Fruit fly (Drosophila melanogaster) ovary, adult (tissue): ENCODE results near the gene CG4239.
A peak's percentile ranks its signal among the peaks of the same experiment; 100 is the strongest.

Source experiments
- CG17801 ChIP-seq: fragments of 200-800 bp; optimal IDR thresholded peaks from 2 replicates; lab custom pipeline; 2019; ENCODE audit warnings: missing biosample characterization, mild to moderate bottlenecking, missing genetic modification characterization, moderate library complexity; ENCODE audit not compliant: partially characterized antibody

Gene CG4239

dm6 chrX:16384843-16385726, at the start of gene CG4239, which contains the start of gene CG9992:
TSS of gene CG4239 (plus strand) at chrX:16385278.
TSS of gene CG9992 (minus strand) at chrX:16384908.
- TF ChIP-seq CG17801, result peak; percentile 7

- TF ChIP-seq CG17801, result no peak
Observed at dm6 chrX:16350062-16350461, 35.0 kb upstream of the CG4239 start, which contains the start of gene sl. TSS of gene sl (plus strand) at chrX:16350315.

dm6 chrX:16358670-16359320, 26.3 kb upstream of the CG4239 start, which contains the start of the genes U2af50 and PIG-Q:
TSS of gene U2af50 (minus strand) at chrX:16359039.
TSS of gene PIG-Q (plus strand) at chrX:16359143.
- peak; percentile 94 for TF ChIP-seq CG17801

dm6 chrX:16361306-16361705, 23.8 kb upstream of the CG4239 start, which contains the start of gene nonA:
TSS of gene nonA (plus strand) at chrX:16361569.
- TF ChIP-seq CG17801, result no peak

dm6 chrX:16368585-16368984, 16.5 kb upstream of the CG4239 start:
- no peak for TF ChIP-seq CG17801

- no peak for TF ChIP-seq CG17801
Observed at dm6 chrX:16371923-16372322, 13.2 kb upstream of the CG4239 start.

- peak; percentile 64 for TF ChIP-seq CG17801
Observed at dm6 chrX:16372492-16373350, 12.4 kb upstream of the CG4239 start, which contains the start of gene Fur2. TSS of gene Fur2 (plus strand) at chrX:16373086.

- no peak for TF ChIP-seq CG17801
Observed at dm6 chrX:16373541-16373940, 11.5 kb upstream of the CG4239 start.

DNA sequence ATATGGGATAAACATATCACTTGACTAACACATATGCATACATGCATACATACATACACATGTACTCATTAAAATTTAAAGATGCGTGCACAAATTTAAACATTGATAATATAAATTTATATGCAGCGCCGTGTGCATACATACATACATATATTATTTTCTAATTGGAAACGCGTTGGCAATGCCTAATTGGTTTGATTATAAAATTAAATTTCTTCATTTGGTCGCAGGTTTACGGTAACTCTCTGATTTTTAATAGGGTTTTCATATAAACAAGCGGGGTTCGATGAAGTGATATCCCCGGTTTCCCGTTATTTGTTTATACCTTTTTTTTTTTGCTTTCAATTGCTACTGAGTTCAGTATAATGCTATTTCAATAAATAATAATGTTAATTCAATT, 11.0 kb upstream of the CG4239 start:
- no peak for TF ChIP-seq CG17801

dm6 chrX:16383667-16384515, 1.2 kb upstream of the CG4239 start:
- TF ChIP-seq CG17801, result no peak

DNA sequence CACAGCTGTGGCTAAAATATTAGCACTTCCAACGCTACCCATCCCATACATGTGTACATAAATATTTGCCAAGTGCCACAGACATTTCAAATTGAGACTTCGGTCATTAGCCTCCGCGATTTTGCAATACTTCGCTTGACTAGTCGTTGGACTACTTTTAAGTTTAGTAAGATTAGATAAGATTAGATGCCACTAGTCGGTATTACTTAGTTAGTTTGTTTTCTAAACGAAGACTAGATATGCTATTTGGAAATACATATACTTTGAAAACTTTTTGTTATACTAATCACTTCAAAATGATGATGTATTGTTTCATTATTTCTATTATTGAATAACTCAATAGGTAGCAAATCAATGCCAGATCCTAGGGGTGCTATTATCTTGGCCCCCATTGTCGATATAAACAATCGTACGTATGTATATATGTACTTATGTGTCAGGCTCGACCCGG, 889 bp downstream of the CG4239 start:
- peak; percentile 4 for TF ChIP-seq CG17801

dm6 chrX:16391397-16391796, 6.3 kb downstream of the CG4239 start, which contains the start of the genes TH1 and mei-41:
TSS of gene TH1 (minus strand) at chrX:16391438.
TSS of gene mei-41 (plus strand) at chrX:16391698.
- peak; percentile 84 for TF ChIP-seq CG17801

DNA sequence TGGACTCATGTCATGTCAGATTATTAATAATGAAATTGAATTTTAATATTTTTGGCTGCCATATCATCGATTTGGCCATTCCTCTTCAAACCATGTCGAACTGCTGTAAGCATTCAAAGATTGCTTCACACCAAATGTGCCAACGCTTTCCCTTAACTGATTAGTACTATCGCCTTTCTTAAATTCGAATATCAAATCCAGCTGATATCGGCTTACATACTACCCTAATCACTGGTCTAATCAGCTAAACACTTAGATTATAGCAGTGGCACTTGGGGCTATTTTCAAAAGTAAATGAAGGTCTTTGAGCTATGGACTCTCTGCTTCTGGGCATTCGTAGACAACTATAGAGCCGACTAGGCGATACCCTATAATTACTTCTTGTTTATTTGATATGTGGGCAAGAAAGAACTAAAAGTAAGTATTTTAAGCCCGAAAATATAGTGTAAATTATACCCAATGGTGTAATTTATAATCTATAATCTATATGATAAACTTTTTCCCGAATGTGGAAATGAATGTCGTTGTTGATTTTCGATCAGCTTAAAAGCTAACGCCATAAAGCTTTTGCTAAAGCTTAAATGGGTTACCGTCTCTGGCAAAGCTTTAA, 18.8 kb downstream of the CG4239 start:
- peak; percentile 74 for TF ChIP-seq CG17801

- no peak for TF ChIP-seq CG17801
Observed at dm6 chrX:16404803-16405202, 19.7 kb downstream of the CG4239 start, which contains the start of gene CG9981. TSS of gene CG9981 (minus strand) at chrX:16405122.

DNA sequence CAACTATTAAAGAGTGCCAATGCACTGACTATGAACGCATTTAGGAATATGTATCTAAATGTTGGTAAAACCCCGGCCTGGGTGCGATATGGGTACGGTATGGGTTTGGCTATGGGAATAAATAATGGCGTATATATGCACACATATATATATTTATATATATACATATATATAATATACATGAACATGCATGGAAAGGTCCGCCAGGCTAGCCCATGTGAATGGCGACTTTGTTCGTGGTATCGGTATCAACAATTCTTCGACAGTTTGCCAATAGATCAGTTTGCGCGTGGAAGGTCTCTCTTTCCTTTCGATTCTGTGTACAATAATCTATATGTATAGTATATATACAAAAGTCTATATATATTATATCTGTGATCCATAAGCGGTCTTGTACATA, 20.1 kb downstream of the CG4239 start, which contains the start of gene CG4301:
Gene CG4301, plus strand, starts transcription at position 301 of the 400 bp plus-strand sequence.
- no peak for TF ChIP-seq CG17801
